Fruit fly (Drosophila melanogaster): Measurements from ENCODE around the gene SAK.

SAK gene

dm6 chr3L:21501172-21501571 is 14.5 kb downstream of the SAK start, which contains the start of gene Est-Q:
Est-Q (plus strand) TSS chr3L:21501421.
- TF ChIP-seq ttk (optimal IDR thresholded peaks at IDR 0.05) (no peak), psq (optimal IDR thresholded peaks at IDR 0.05) (no peak), h (optimal IDR thresholded peaks at IDR 0.05) (no peak), insv (optimal IDR thresholded peaks at IDR 0.05) (no peak), Sin3A (optimal IDR thresholded peaks at IDR 0.05) (no peak), Myc (optimal IDR thresholded peaks at IDR 0.05) (no peak)

dm6 chr3L:21496865-21497634 is 18.6 kb downstream of the SAK start, which contains the start of gene Hr78:
Hr78 (minus strand) TSS chr3L:21497494.
- no peak for TF ChIP-seq Myc (optimal IDR thresholded peaks at IDR 0.05)
- no peak for TF ChIP-seq insv (optimal IDR thresholded peaks at IDR 0.05)
- TF ChIP-seq Sin3A (optimal IDR thresholded peaks at IDR 0.05), result no peak
- no peak for TF ChIP-seq ttk (optimal IDR thresholded peaks at IDR 0.05)
- TF ChIP-seq psq (optimal IDR thresholded peaks at IDR 0.05), result no peak
- no peak for TF ChIP-seq h (optimal IDR thresholded peaks at IDR 0.05)

dm6 chr3L:21496502-21496864 is 19.2 kb downstream of the SAK start:
- TF ChIP-seq Sin3A (optimal IDR thresholded peaks at IDR 0.05) (no peak), ttk (optimal IDR thresholded peaks at IDR 0.05) (no peak), Myc (optimal IDR thresholded peaks at IDR 0.05) (no peak), h (optimal IDR thresholded peaks at IDR 0.05) (no peak), insv (optimal IDR thresholded peaks at IDR 0.05) (no peak)

dm6 chr3L:21492723-21493316 is 22.9 kb downstream of the SAK start, which contains the start of the genes CG7202 and CG7519:
CG7202 (minus strand) TSS chr3L:21492773.
CG7519 (plus strand) TSS chr3L:21493083.
- no peak for TF ChIP-seq Myc (optimal IDR thresholded peaks at IDR 0.05)
- no peak for TF ChIP-seq ttk (optimal IDR thresholded peaks at IDR 0.05)
- TF ChIP-seq psq (optimal IDR thresholded peaks at IDR 0.05), result no peak
- no peak for TF ChIP-seq insv (optimal IDR thresholded peaks at IDR 0.05)
- TF ChIP-seq h (optimal IDR thresholded peaks at IDR 0.05), result no peak
- no peak for TF ChIP-seq Sin3A (optimal IDR thresholded peaks at IDR 0.05)

dm6 chr3L:21490486-21490885 is 25.2 kb downstream of the SAK start, which contains the start of gene Neu2:
Neu2 (minus strand) TSS chr3L:21490586.
- TF ChIP-seq ttk (optimal IDR thresholded peaks at IDR 0.05) (no peak), h (optimal IDR thresholded peaks at IDR 0.05) (no peak), Myc (optimal IDR thresholded peaks at IDR 0.05) (no peak), psq (optimal IDR thresholded peaks at IDR 0.05) (no peak), insv (optimal IDR thresholded peaks at IDR 0.05) (no peak), Sin3A (optimal IDR thresholded peaks at IDR 0.05) (no peak)

DNA sequence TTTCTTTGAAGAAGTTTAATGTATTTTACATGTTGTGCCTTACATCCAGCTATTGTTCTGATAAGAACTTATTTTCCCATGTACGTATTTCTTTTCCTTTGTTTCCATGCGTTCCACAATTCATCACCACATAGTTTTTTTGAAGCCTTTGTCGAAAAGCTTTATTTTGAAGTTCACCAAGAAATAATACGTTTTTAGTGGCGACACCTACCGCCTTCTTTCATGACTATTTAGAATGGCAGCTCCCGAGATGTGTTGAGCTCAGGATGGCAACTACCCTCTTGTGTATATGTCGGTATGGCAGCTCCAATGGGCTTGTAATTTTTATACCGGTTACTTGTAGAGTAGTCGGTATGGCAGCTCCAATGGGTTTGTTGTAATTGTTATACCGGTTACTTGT is 31.9 kb downstream of the SAK start:
- TF ChIP-seq Sin3A (optimal IDR thresholded peaks at IDR 0.05) (no peak), ttk (optimal IDR thresholded peaks at IDR 0.05) (no peak), psq (optimal IDR thresholded peaks at IDR 0.05) (no peak), Myc (optimal IDR thresholded peaks at IDR 0.05) (no peak), h (optimal IDR thresholded peaks at IDR 0.05) (no peak), insv (optimal IDR thresholded peaks at IDR 0.05) (no peak)

- TF ChIP-seq ttk (optimal IDR thresholded peaks at IDR 0.05) (no peak), psq (optimal IDR thresholded peaks at IDR 0.05) (no peak), Myc (optimal IDR thresholded peaks at IDR 0.05) (no peak), h (optimal IDR thresholded peaks at IDR 0.05) (no peak), Sin3A (optimal IDR thresholded peaks at IDR 0.05) (no peak)
Observed at dm6 chr3L:21482100-21482499, 33.6 kb downstream of the SAK start.

- TF ChIP-seq Sin3A (optimal IDR thresholded peaks at IDR 0.05) (no peak), insv (optimal IDR thresholded peaks at IDR 0.05) (no peak), psq (optimal IDR thresholded peaks at IDR 0.05) (no peak), h (optimal IDR thresholded peaks at IDR 0.05) (no peak), Myc (optimal IDR thresholded peaks at IDR 0.05) (no peak), ttk (optimal IDR thresholded peaks at IDR 0.05) (no peak)
Observed at dm6 chr3L:21479636-21480035, 36.1 kb downstream of the SAK start.

- TF ChIP-seq Myc (optimal IDR thresholded peaks at IDR 0.05), result no peak
- no peak for TF ChIP-seq insv (optimal IDR thresholded peaks at IDR 0.05)
- TF ChIP-seq psq (optimal IDR thresholded peaks at IDR 0.05), result no peak
- TF ChIP-seq Sin3A (optimal IDR thresholded peaks at IDR 0.05), result no peak
- TF ChIP-seq ttk (optimal IDR thresholded peaks at IDR 0.05), result no peak
- TF ChIP-seq h (optimal IDR thresholded peaks at IDR 0.05), result no peak
Observed at dm6 chr3L:21477866-21478265, 37.8 kb downstream of the SAK start.

DNA sequence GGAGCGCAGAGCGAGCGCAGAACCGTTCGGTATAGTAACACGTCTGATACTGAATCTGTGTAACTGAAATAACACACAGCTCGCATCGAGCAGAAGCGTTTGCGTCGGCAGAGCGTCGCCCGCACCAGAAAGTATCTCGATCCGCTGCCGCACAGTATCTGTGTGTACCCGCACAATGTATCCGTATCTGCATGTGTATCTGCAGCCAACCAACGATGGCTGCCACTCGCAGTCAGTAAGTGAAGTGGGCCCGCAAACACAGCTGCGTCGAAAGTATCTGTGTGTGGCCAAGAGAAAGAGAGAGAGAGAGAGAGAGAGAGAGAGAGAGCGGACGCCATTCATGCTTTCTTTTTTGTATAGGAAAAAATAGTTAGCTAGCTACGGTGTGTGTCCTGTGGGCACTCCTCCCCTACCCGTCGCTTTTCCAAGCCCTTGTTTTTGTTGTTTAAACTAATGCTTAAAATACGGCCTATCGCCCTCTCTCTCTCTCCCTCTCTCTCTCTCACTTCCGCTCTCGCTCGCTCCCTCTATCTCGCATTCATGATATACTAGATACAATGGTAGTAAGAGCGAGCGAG is 39.2 kb downstream of the SAK start, which contains the start of gene croc:
Gene croc (minus strand): TSS at position 51 of the 578 bp plus-strand sequence.
- TF ChIP-seq ttk (optimal IDR thresholded peaks at IDR 0.05) (no peak), Sin3A (optimal IDR thresholded peaks at IDR 0.05) (no peak), h (optimal IDR thresholded peaks at IDR 0.05) (no peak), Myc (optimal IDR thresholded peaks at IDR 0.05) (no peak), insv (optimal IDR thresholded peaks at IDR 0.05) (no peak), psq (optimal IDR thresholded peaks at IDR 0.05) (no peak)

- no peak for TF ChIP-seq ttk (optimal IDR thresholded peaks at IDR 0.05)
- no peak for TF ChIP-seq psq (optimal IDR thresholded peaks at IDR 0.05)
- no peak for TF ChIP-seq Myc (optimal IDR thresholded peaks at IDR 0.05)
- no peak for TF ChIP-seq h (optimal IDR thresholded peaks at IDR 0.05)
- TF ChIP-seq Sin3A (optimal IDR thresholded peaks at IDR 0.05), result no peak
- TF ChIP-seq insv (optimal IDR thresholded peaks at IDR 0.05), result no peak
Observed at dm6 chr3L:21471895-21472294, 43.8 kb downstream of the SAK start.

Data from Kc167 (cell line).